Fruit fly (Drosophila melanogaster) whole organism, embryonic: ENCODE data around the gene CG9106.

Experiments used
- Atf6 ChIP-seq: fragments of 200-800 bp; sonication (Bioruptor generic); IDR thresholded peaks from 2 replicates; pipeline ENCODE4 v1.3.6; 2022; ENCODE audit warnings: missing biosample characterization, missing genetic modification characterization
- B-H1 ChIP-seq: fragments of 200-800 bp; sonication (Bioruptor generic); IDR thresholded peaks from 3 replicates; pipeline ENCODE4 v1.3.6; 2022; ENCODE audit warnings: missing biosample characterization, missing genetic modification characterization
- C15 ChIP-seq: fragments of 200-800 bp; sonication (Bioruptor generic); IDR thresholded peaks from 3 replicates; pipeline ENCODE4 v1.3.6; 2022; ENCODE audit warnings: missing biosample characterization, missing genetic modification characterization
- CG10543 ChIP-seq: fragments of 200-800 bp; sonication (Bioruptor generic); optimal IDR thresholded peaks from 3 replicates; lab custom pipeline; 2017; ENCODE audit warnings: missing biosample characterization, mild to moderate bottlenecking, missing genetic modification characterization, moderate library complexity
- CG11560 ChIP-seq: fragments of 200-800 bp; sonication (Bioruptor generic); IDR thresholded peaks from 3 replicates; pipeline ENCODE4 v1.3.6; 2022; ENCODE audit warnings: missing biosample characterization, missing genetic modification characterization
- CG11695 ChIP-seq: fragments of 200-800 bp; sonication (Bioruptor generic); IDR thresholded peaks from 3 replicates; pipeline ENCODE4 v1.3.6; 2022; ENCODE audit warnings: missing biosample characterization, missing genetic modification characterization
- CG11723 ChIP-seq: fragments of 200-800 bp; sonication (Bioruptor generic); optimal IDR thresholded peaks from 2 replicates; lab custom pipeline; 2017; ENCODE audit warnings: missing biosample characterization, mild to moderate bottlenecking, missing genetic modification characterization
- CG12659 ChIP-seq: fragments of 200-800 bp; sonication (Bioruptor generic); optimal IDR thresholded peaks from 3 replicates; lab custom pipeline; 2017; ENCODE audit warnings: mild to moderate bottlenecking, missing biosample characterization, missing genetic modification reagents, missing genetic modification characterization
- CG13296 ChIP-seq: fragments of 200-800 bp; sonication (Bioruptor generic); optimal IDR thresholded peaks from 3 replicates; lab custom pipeline; 2018; ENCODE audit warnings: missing biosample characterization, mild to moderate bottlenecking, missing genetic modification characterization
- CG17186 ChIP-seq: fragments of 200-800 bp; sonication (Bioruptor generic); optimal IDR thresholded peaks from 3 replicates; lab custom pipeline; 2017; ENCODE audit warnings: missing biosample characterization, missing genetic modification reagents, missing genetic modification characterization
- CG17328 ChIP-seq: fragments of 200-800 bp; sonication (Bioruptor generic); IDR thresholded peaks from 2 replicates; pipeline ENCODE4 v1.3.6; 2022; ENCODE audit warnings: missing biosample characterization, missing genetic modification characterization
- CG17359 ChIP-seq: fragments of 200-800 bp; sonication (Bioruptor generic); optimal IDR thresholded peaks from 3 replicates; lab custom pipeline; 2018; ENCODE audit warnings: missing biosample characterization, mild to moderate bottlenecking, missing genetic modification characterization, moderate library complexity
- CG30431 ChIP-seq: fragments of 200-800 bp; sonication (Bioruptor generic); optimal IDR thresholded peaks from 2 replicates; lab custom pipeline; 2017; ENCODE audit warnings: missing biosample characterization, missing genetic modification characterization
- CG3065 ChIP-seq: fragments of 200-800 bp; sonication (Bioruptor generic); optimal IDR thresholded peaks from 2 replicates; lab custom pipeline; 2016; ENCODE audit warnings: missing biosample characterization, missing genetic modification characterization
- CG31441 ChIP-seq: fragments of 200-800 bp; sonication (Bioruptor generic); IDR thresholded peaks from 2 replicates; pipeline ENCODE4 v1.3.6; 2022; ENCODE audit warnings: missing biosample characterization, missing genetic modification characterization
- CG32532 ChIP-seq: fragments of 200-800 bp; sonication (Bioruptor generic); IDR thresholded peaks from 2 replicates; pipeline ENCODE4 v1.3.6; 2022; ENCODE audit warnings: missing biosample characterization, missing genetic modification characterization
- CG32767 ChIP-seq: fragments of 200-800 bp; sonication (Bioruptor generic); IDR thresholded peaks from 2 replicates; pipeline ENCODE4 v1.3.6; 2022; ENCODE audit warnings: missing biosample characterization, missing genetic modification characterization
- CG32772 ChIP-seq: fragments of 200-800 bp; sonication (Bioruptor generic); IDR thresholded peaks from 2 replicates; pipeline ENCODE4 v1.3.6; 2022; ENCODE audit warnings: missing biosample characterization, missing genetic modification characterization
- CG3995 ChIP-seq: fragments of 200-800 bp; sonication (Bioruptor generic); optimal IDR thresholded peaks from 3 replicates; lab custom pipeline; 2016; ENCODE audit warnings: missing biosample characterization, missing genetic modification characterization
- CG42726 ChIP-seq: fragments of 200-800 bp; sonication (Bioruptor generic); IDR thresholded peaks from 2 replicates; pipeline ENCODE4 v1.3.6; 2022; ENCODE audit warnings: missing biosample characterization, missing genetic modification characterization; ENCODE audit not compliant: partially characterized antibody
- CG4707 ChIP-seq: fragments of 200-800 bp; sonication (Bioruptor generic); optimal IDR thresholded peaks from 2 replicates; lab custom pipeline; 2018; ENCODE audit warnings: missing biosample characterization, mild to moderate bottlenecking, missing genetic modification characterization, moderate library complexity
- CG5180 ChIP-seq: fragments of 200-800 bp; sonication (Bioruptor generic); optimal IDR thresholded peaks from 3 replicates; lab custom pipeline; 2017; ENCODE audit warnings: missing biosample characterization, missing genetic modification characterization, mild to moderate bottlenecking, moderate library complexity, missing genetic modification reagents
- CG6689 ChIP-seq: fragments of 200-800 bp; sonication (Bioruptor generic); IDR thresholded peaks from 2 replicates; pipeline ENCODE4 v1.3.6; 2022; ENCODE audit warnings: missing biosample characterization, missing genetic modification characterization
- CG7839 ChIP-seq: fragments of 200-800 bp; sonication (Bioruptor generic); optimal IDR thresholded peaks from 3 replicates; lab custom pipeline; 2018; ENCODE audit warnings: missing biosample characterization, mild to moderate bottlenecking, missing genetic modification characterization, moderate library complexity
- CG7928 ChIP-seq: fragments of 200-800 bp; sonication (Bioruptor generic); optimal IDR thresholded peaks from 2 replicates; lab custom pipeline; 2017; ENCODE audit warnings: missing biosample characterization, mild to moderate bottlenecking, missing genetic modification characterization
- CG7987 ChIP-seq: fragments of 200-800 bp; sonication (Bioruptor generic); optimal IDR thresholded peaks from 2 replicates; lab custom pipeline; 2018; ENCODE audit warnings: missing biosample characterization, mild to moderate bottlenecking, missing genetic modification characterization, moderate library complexity
- CG8089 ChIP-seq: fragments of 200-800 bp; sonication (Bioruptor generic); optimal IDR thresholded peaks from 3 replicates; lab custom pipeline; 2016; ENCODE audit warnings: missing biosample characterization, missing genetic modification characterization
- CG8281 ChIP-seq: fragments of 200-800 bp; sonication (Bioruptor generic); optimal IDR thresholded peaks from 2 replicates; lab custom pipeline; 2018; ENCODE audit warnings: missing biosample characterization, mild to moderate bottlenecking, missing genetic modification characterization, moderate library complexity
- CG8359 ChIP-seq: fragments of 200-800 bp; sonication (Bioruptor generic); optimal IDR thresholded peaks from 2 replicates; lab custom pipeline; 2017; ENCODE audit warnings: missing biosample characterization, mild to moderate bottlenecking, missing genetic modification characterization, borderline replicate concordance
- CHES-1-like ChIP-seq: fragments of 200-800 bp; sonication (Bioruptor generic); optimal IDR thresholded peaks from 2 replicates; lab custom pipeline; 2016; ENCODE audit warnings: missing biosample characterization, missing genetic modification characterization
- Chrac-16 ChIP-seq: fragments of 200-800 bp; sonication (Bioruptor generic); optimal IDR thresholded peaks from 3 replicates; lab custom pipeline; 2016; ENCODE audit warnings: missing biosample characterization, missing genetic modification characterization
- Deaf1 ChIP-seq: fragments of 200-800 bp; optimal IDR thresholded peaks from 3 replicates; lab custom pipeline; 2019; ENCODE audit warnings: missing biosample characterization, mild to moderate bottlenecking, missing genetic modification characterization, moderate library complexity
- Fer2 ChIP-seq: fragments of 200-800 bp; sonication (Bioruptor generic); optimal IDR thresholded peaks from 2 replicates; lab custom pipeline; 2018; ENCODE audit warnings: missing biosample characterization, mild to moderate bottlenecking, missing genetic modification characterization, moderate library complexity
- Mad ChIP-seq: fragments of 200-800 bp; sonication (Bioruptor generic); optimal IDR thresholded peaks from 2 replicates; lab custom pipeline; 2016; ENCODE audit warnings: missing biosample characterization, missing genetic modification characterization
- Myb ChIP-seq: fragments of 200-800 bp; sonication (Bioruptor generic); optimal IDR thresholded peaks from 2 replicates; lab custom pipeline; 2016; ENCODE audit warnings: missing biosample characterization, missing genetic modification characterization
- Trl ChIP-seq, 3 experiments: fragments of >200 bp in 2 of 3; fragments of 200-800 bp in 1 of 3; sonication (Bioruptor generic) in 1 of 3; optimal IDR thresholded peaks; 2 replicates in 1 of 3; 3 replicates in 2 of 3; lab custom pipeline; 2016 to 2017; ENCODE audit warnings: missing biosample characterization in 1 of 3, missing genetic modification characterization in 1 of 3
- ac ChIP-seq: fragments of 200-800 bp; sonication (Bioruptor generic); optimal IDR thresholded peaks from 3 replicates; lab custom pipeline; 2017; ENCODE audit warnings: missing biosample characterization, mild to moderate bottlenecking, missing genetic modification characterization
- ato ChIP-seq: fragments of 200-800 bp; sonication (Bioruptor generic); IDR thresholded peaks from 2 replicates; pipeline ENCODE4 v1.3.6; 2022; ENCODE audit warnings: missing biosample characterization, missing genetic modification characterization; ENCODE audit not compliant: partially characterized antibody
- br ChIP-seq: fragments of >200 bp; optimal IDR thresholded peaks from 2 replicates; lab custom pipeline; 2017
- caup ChIP-seq: fragments of 200-800 bp; sonication (Bioruptor generic); optimal IDR thresholded peaks from 3 replicates; lab custom pipeline; 2017; ENCODE audit warnings: missing biosample characterization, mild to moderate bottlenecking, missing genetic modification characterization, moderate library complexity; ENCODE audit not compliant: severe bottlenecking
- disco-r ChIP-seq: fragments of 200-800 bp; sonication (Bioruptor generic); optimal IDR thresholded peaks from 2 replicates; lab custom pipeline; 2016; ENCODE audit warnings: missing biosample characterization, missing genetic modification characterization
- en ChIP-seq: fragments of 200-800 bp; sonication (Bioruptor generic); optimal IDR thresholded peaks from 2 replicates; lab custom pipeline; 2016; ENCODE audit warnings: missing biosample characterization, missing genetic modification characterization
- gcm2 ChIP-seq: fragments of 200-800 bp; sonication (Bioruptor generic); optimal IDR thresholded peaks from 2 replicates; lab custom pipeline; 2016; ENCODE audit warnings: missing biosample characterization, missing genetic modification characterization
- grn ChIP-seq: fragments of 200-800 bp; sonication (Bioruptor generic); optimal IDR thresholded peaks from 3 replicates; lab custom pipeline; 2017; ENCODE audit warnings: missing biosample characterization, missing genetic modification characterization
- gsb ChIP-seq: fragments of 200-800 bp; sonication (Bioruptor generic); IDR thresholded peaks from 2 replicates; pipeline ENCODE4 v1.3.6; 2022; ENCODE audit warnings: missing biosample characterization, missing genetic modification characterization
- pfk ChIP-seq: fragments of 200-800 bp; sonication (Bioruptor generic); optimal IDR thresholded peaks from 2 replicates; lab custom pipeline; 2018; ENCODE audit warnings: missing biosample characterization, mild to moderate bottlenecking, missing genetic modification characterization, moderate library complexity
- sc ChIP-seq, 3 experiments: fragments of >200 bp in 2 of 3; fragments of 200-800 bp in 1 of 3; sonication (Bioruptor generic) in 1 of 3; optimal IDR thresholded peaks; 2 replicates in 2 of 3; 3 replicates in 1 of 3; lab custom pipeline; 2017; ENCODE audit warnings: mild to moderate bottlenecking in 1 of 3, missing biosample characterization in 1 of 3, missing genetic modification characterization in 1 of 3, missing genetic modification reagents in 1 of 3
- seq ChIP-seq: fragments of 200-800 bp; sonication (Bioruptor generic); IDR thresholded peaks from 2 replicates; pipeline ENCODE4 v1.3.6; 2022; ENCODE audit warnings: missing biosample characterization, missing genetic modification characterization
- toy ChIP-seq: fragments of 200-800 bp; sonication (Bioruptor generic); IDR thresholded peaks from 2 replicates; pipeline ENCODE4 v1.3.6; 2022; ENCODE audit warnings: missing biosample characterization, missing genetic modification characterization
- usp ChIP-seq: fragments of >200 bp; optimal IDR thresholded peaks from 2 replicates; lab custom pipeline; 2017; ENCODE audit warnings: missing biosample characterization, missing genetic modification characterization
- vnd ChIP-seq: fragments of 200-800 bp; sonication (Bioruptor generic); IDR thresholded peaks from 3 replicates; pipeline ENCODE4 v1.3.6; 2022; ENCODE audit warnings: missing biosample characterization, missing genetic modification characterization; ENCODE audit not compliant: partially characterized antibody

The CG9106 gene

DNA sequence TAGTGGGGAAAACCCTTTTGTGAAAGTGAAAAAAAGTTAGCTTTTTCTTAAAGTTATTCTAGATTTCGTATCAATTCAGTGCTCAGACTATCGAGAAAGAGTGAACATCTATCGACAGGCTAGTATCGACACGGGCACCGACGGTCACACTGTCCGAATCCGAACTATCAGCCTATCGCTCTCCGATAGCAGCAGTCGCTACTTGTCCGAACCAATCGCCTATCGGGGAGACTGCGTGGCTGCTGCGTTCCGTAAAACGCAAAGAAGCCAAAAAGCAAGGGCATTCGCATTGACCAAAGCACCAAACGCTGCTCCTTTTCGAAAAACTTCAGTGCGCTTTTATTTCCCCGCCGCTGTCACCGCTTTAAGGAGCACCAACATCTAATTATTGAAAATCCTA is 47.1 kb upstream of the CG9106 start, which contains the start of gene Top1 (continued):
- TF ChIP-seq ac (no peak), CG3995 (GFP tag; lab: Kevin White, UChicago) (peak; percentile 99), ato (GFP tag; lab: Robert Waterston, UW) (peak; percentile 97), Deaf1 (tag; lab: Kevin White, UChicago) (peak; percentile 36), CG7928 (GFP tag; lab: Kevin White, UChicago) (peak; percentile 28), seq (no peak), CG7839 (tag; lab: Kevin White, UChicago) (peak; percentile 27), CG4707 (no peak), CG32772 (GFP tag; lab: Robert Waterston, UW) (no peak), Fer2 (no peak), CG6689 (GFP tag; lab: Robert Waterston, UW) (no peak), en (GFP tag; lab: Kevin White, UChicago) (no peak), CG32767 (GFP tag; lab: Robert Waterston, UW) (peak; percentile 17; the same call in 1 of the 2 replicates), gcm2 (GFP tag; lab: Kevin White, UChicago) (no peak), CG8281 (tag; lab: Kevin White, UChicago) (no peak), CG11560 (tag; lab: Robert Waterston, UW) (no peak), Atf6 (GFP tag; lab: Robert Waterston, UW) (0 out of 2 replicates have a peak, but pooled peaks have one; percentile 28), Myb (GFP tag; lab: Kevin White, UChicago) (peak; percentile 52), B-H1 (GFP tag; lab: Robert Waterston, UW) (no peak), CG32532 (GFP tag; lab: Robert Waterston, UW) (peak; percentile 65), caup (GFP tag; lab: Kevin White, UChicago) (no peak), pfk (GFP tag; lab: Kevin White, UChicago) (no peak), CG8359 (GFP tag; lab: Kevin White, UChicago) (no peak), vnd (peak; percentile 94), br (lab: Kevin White, UChicago) (no peak), Mad (GFP tag; lab: Kevin White, UChicago) (no peak), toy (GFP tag; lab: Robert Waterston, UW) (no peak), usp (no peak), CG17186 (GFP tag; lab: Kevin White, UChicago) (peak; percentile 56), CHES-1-like (GFP tag; lab: Kevin White, UChicago) (no peak), gsb (GFP tag; lab: Robert Waterston, UW) (no peak), CG7987 (GFP tag; lab: Kevin White, UChicago) (peak; percentile 39), CG12659 (GFP tag; lab: Kevin White, UChicago) (peak; percentile 52), grn (peak; percentile 36), disco-r (no peak), CG42726 (GFP tag; lab: Robert Waterston, UW) (peak; percentile 97), CG13296 (GFP tag; lab: Kevin White, UChicago) (no peak), CG8089 (GFP tag; lab: Kevin White, UChicago) (no peak), CG31441 (peak; percentile 59), CG30431 (GFP tag; lab: Kevin White, UChicago) (no peak), CG11723 (no peak), CG3065 (GFP tag; lab: Kevin White, UChicago) (no peak), sc (optimal IDR thresholded peaks at IDR 0.05; lab: Kevin White, UChicago) (no peak), sc (GFP tag; optimal IDR thresholded peaks at IDR 0.05; lab: Kevin White, UChicago) (no peak), CG17359 (tag; lab: Kevin White, UChicago) (peak; percentile 9), CG10543 (GFP tag; lab: Kevin White, UChicago) (peak; percentile 52), Chrac-16 (GFP tag; lab: Kevin White, UChicago) (no peak), CG17328 (GFP tag; lab: Robert Waterston, UW) (no peak), C15 (GFP tag; lab: Robert Waterston, UW) (no peak), Trl (optimal IDR thresholded peaks at IDR 0.05; lab: Kevin White, UChicago) (no peak), Trl (GFP tag; optimal IDR thresholded peaks at IDR 0.05; lab: Kevin White, UChicago) (no peak), CG11695 (GFP tag; lab: Robert Waterston, UW) (no peak), CG5180 (GFP tag; lab: Kevin White, UChicago) (no peak)
